Worm (Caenorhabditis elegans) whole organism, young adult: ENCODE results near the gene C31C9.9.

ENCODE experiments used
- B0035.1 ChIP-seq: sonication (generic microtip); optimal IDR thresholded peaks from 2 replicates; lab custom pipeline; 2016; ENCODE audit warnings: missing genetic modification characterization, mild to moderate bottlenecking, missing compliant biosample characterization, missing genotype, missing genetic modification reagents
- C17E4.6 ChIP-seq: fragments of 200-800 bp; sonication (Bioruptor generic); IDR thresholded peaks from 2 replicates; pipeline ENCODE4 v1.3.6; 2022; ENCODE audit warnings: missing genetic modification reagents, missing genetic modification characterization, missing compliant biosample characterization
- F22D6.2 ChIP-seq: sonication (generic microtip); optimal IDR thresholded peaks from 2 replicates; lab custom pipeline; 2016; ENCODE audit warnings: mild to moderate bottlenecking, missing genetic modification characterization, missing compliant biosample characterization
- F33H1.4 ChIP-seq: fragments of 200-800 bp; sonication (Bioruptor generic); IDR thresholded peaks from 2 replicates; pipeline ENCODE4 v1.3.6; 2022; ENCODE audit warnings: missing genetic modification reagents, missing genetic modification characterization, missing compliant biosample characterization
- F39B2.1 ChIP-seq: fragments of 200-800 bp; sonication (Bioruptor generic); IDR thresholded peaks from 2 replicates; pipeline ENCODE4 v1.3.6; 2022; ENCODE audit warnings: missing genetic modification reagents, missing genetic modification characterization, missing compliant biosample characterization
- K11D2.4 ChIP-seq: fragments of 200-800 bp; sonication (Bioruptor generic); IDR thresholded peaks from 2 replicates; pipeline ENCODE4 v1.3.6; 2022; ENCODE audit warnings: missing genetic modification reagents, missing genetic modification characterization, missing compliant biosample characterization
- T07F8.4 ChIP-seq: sonication (generic microtip); optimal IDR thresholded peaks from 2 replicates; lab custom pipeline; 2016; ENCODE audit warnings: mild to moderate bottlenecking, missing genetic modification characterization, moderate library complexity, missing compliant biosample characterization
- Y79H2A.3 ChIP-seq: fragments of 200-800 bp; sonication (Bioruptor generic); conservative IDR thresholded peaks from 2 replicates; pipeline ENCODE4 v1.3.6; 2022; ENCODE audit warnings: missing genetic modification reagents, missing genetic modification characterization, missing compliant biosample characterization
- akir-1 ChIP-seq: fragments of 200-800 bp; sonication (Bioruptor generic); optimal IDR thresholded peaks from 2 replicates; lab custom pipeline; 2018; ENCODE audit warnings: mild to moderate bottlenecking, missing genetic modification characterization, moderate library complexity, missing compliant biosample characterization
- ama-1 ChIP-seq, 3 experiments: fragments of 150-350 bp in 1 of 3; sonication (generic microtip) in 2 of 3; optimal IDR thresholded peaks; 2 replicates each; lab custom pipeline; 2014 to 2018; ENCODE audit warnings: missing biosample characterization in 2 of 3, missing genetic modification characterization in 2 of 3, missing genetic modification reagents in 2 of 3
- atf-7 ChIP-seq: sonication (generic microtip); optimal IDR thresholded peaks from 2 replicates; lab custom pipeline; 2017; ENCODE audit warnings: mild to moderate bottlenecking, missing genetic modification characterization, missing compliant biosample characterization
- athp-1 ChIP-seq: sonication (generic microtip); optimal IDR thresholded peaks from 2 replicates; lab custom pipeline; 2017; ENCODE audit warnings: mild to moderate bottlenecking, missing genetic modification characterization, missing compliant biosample characterization
- attf-6 ChIP-seq: fragments of 200-800 bp; sonication (Bioruptor generic); IDR thresholded peaks from 2 replicates; pipeline ENCODE4 v1.3.6; 2022; ENCODE audit warnings: missing genetic modification reagents, missing genetic modification characterization, missing compliant biosample characterization
- bed-1 ChIP-seq: fragments of 200-800 bp; sonication (Bioruptor generic); IDR thresholded peaks from 2 replicates; pipeline ENCODE4 v1.3.6; 2022; ENCODE audit warnings: missing genetic modification reagents, missing genetic modification characterization, missing compliant biosample characterization
- bed-2 ChIP-seq: fragments of 200-800 bp; sonication (Bioruptor generic); IDR thresholded peaks from 2 replicates; pipeline ENCODE4 v1.3.6; 2022; ENCODE audit warnings: missing genetic modification reagents, missing genetic modification characterization, missing compliant biosample characterization
- ceh-100 ChIP-seq: fragments of 200-800 bp; sonication (Bioruptor generic); IDR thresholded peaks from 2 replicates; pipeline ENCODE4 v1.3.6; 2022; ENCODE audit warnings: missing genetic modification reagents, missing genetic modification characterization, missing compliant biosample characterization
- die-1 ChIP-seq: sonication (generic microtip); optimal IDR thresholded peaks from 2 replicates; lab custom pipeline; 2016; ENCODE audit warnings: missing genotype, mild to moderate bottlenecking, missing genetic modification characterization, missing compliant biosample characterization
- dpl-1 ChIP-seq: fragments of 150-350 bp; optimal IDR thresholded peaks from 2 replicates; lab custom pipeline; 2014; ENCODE audit warnings: missing biosample characterization, missing genetic modification reagents, missing genetic modification characterization
- efl-1 ChIP-seq: fragments of 150-350 bp; optimal IDR thresholded peaks from 2 replicates; lab custom pipeline; 2014; ENCODE audit warnings: missing biosample characterization, missing genetic modification reagents, missing genetic modification characterization
- him-1 ChIP-seq: sonication (generic microtip); optimal IDR thresholded peaks from 2 replicates; lab custom pipeline; 2016; ENCODE audit warnings: missing genotype, missing genetic modification reagents, missing genetic modification characterization, missing compliant biosample characterization
- hmg-20 ChIP-seq: fragments of 200-800 bp; sonication (Bioruptor generic); IDR thresholded peaks from 2 replicates; pipeline ENCODE4 v1.3.6; 2022; ENCODE audit warnings: missing genetic modification reagents, missing genetic modification characterization, missing compliant biosample characterization
- hrde-1 ChIP-seq: sonication (generic microtip); optimal IDR thresholded peaks from 2 replicates; lab custom pipeline; 2016; ENCODE audit warnings: missing genetic modification characterization, mild to moderate bottlenecking, missing compliant biosample characterization, moderate library complexity, missing genotype, missing genetic modification reagents, borderline replicate concordance
- hsf-1 ChIP-seq: fragments of 200-800 bp; sonication (Bioruptor generic); IDR thresholded peaks from 2 replicates; pipeline ENCODE4 v1.3.6; 2022; ENCODE audit warnings: missing genetic modification reagents, missing genetic modification characterization, missing compliant biosample characterization
- lin-35 ChIP-seq, 3 experiments: fragments of 150-350 bp in 2 of 3; sonication (generic microtip) in 1 of 3; optimal IDR thresholded peaks; 2 replicates each; lab custom pipeline; 2014 to 2018; ENCODE audit warnings: missing biosample characterization in 3 of 3, missing genetic modification characterization in 3 of 3, missing genetic modification reagents in 3 of 3
- lsy-27 ChIP-seq: sonication (generic microtip); optimal IDR thresholded peaks from 2 replicates; lab custom pipeline; 2017; ENCODE audit warnings: missing genetic modification characterization, mild to moderate bottlenecking, missing compliant biosample characterization, antibody characterized with exemption, missing genotype, borderline replicate concordance; ENCODE audit not compliant: insufficient read depth
- madf-3 ChIP-seq: fragments of 200-800 bp; sonication (Bioruptor generic); IDR thresholded peaks from 2 replicates; pipeline ENCODE4 v1.3.6; 2022; ENCODE audit warnings: missing genetic modification reagents, missing genetic modification characterization, missing compliant biosample characterization
- madf-6 ChIP-seq: fragments of 200-800 bp; sonication (Bioruptor generic); IDR thresholded peaks from 2 replicates; pipeline ENCODE4 v1.3.6; 2022; ENCODE audit warnings: missing genetic modification reagents, missing genetic modification characterization, missing compliant biosample characterization
- madf-8 ChIP-seq: fragments of 200-800 bp; sonication (Bioruptor generic); conservative IDR thresholded peaks from 2 replicates; pipeline ENCODE4 v1.3.6; 2022; ENCODE audit warnings: missing genetic modification reagents, missing genetic modification characterization, missing compliant biosample characterization
- nhr-179 ChIP-seq: sonication (generic microtip); optimal IDR thresholded peaks from 2 replicates; lab custom pipeline; 2016; ENCODE audit warnings: mild to moderate bottlenecking, missing genetic modification characterization, missing compliant biosample characterization
- nhr-80 ChIP-seq: sonication (generic microtip); optimal IDR thresholded peaks from 2 replicates; lab custom pipeline; 2016; ENCODE audit warnings: missing genetic modification characterization, missing compliant biosample characterization
- rcor-1 ChIP-seq: fragments of 200-800 bp; sonication (Bioruptor generic); IDR thresholded peaks from 2 replicates; pipeline ENCODE4 v1.3.6; 2022; ENCODE audit warnings: missing genetic modification reagents, missing genetic modification characterization, missing compliant biosample characterization
- sdz-38 ChIP-seq: sonication (generic microtip); optimal IDR thresholded peaks from 2 replicates; lab custom pipeline; 2016; ENCODE audit warnings: missing genotype, missing genetic modification characterization, missing compliant biosample characterization
- snpc-1.3 ChIP-seq: sonication (generic microtip); optimal IDR thresholded peaks from 2 replicates; lab custom pipeline; 2017; ENCODE audit warnings: missing genetic modification characterization, mild to moderate bottlenecking, missing compliant biosample characterization, antibody characterized with exemption, moderate library complexity, missing genotype, missing genetic modification reagents; ENCODE audit not compliant: insufficient read depth
- snpc-3.4 ChIP-seq: sonication (generic microtip); optimal IDR thresholded peaks from 2 replicates; lab custom pipeline; 2017; ENCODE audit warnings: missing genetic modification characterization, mild to moderate bottlenecking, missing compliant biosample characterization, antibody characterized with exemption, moderate library complexity, missing genotype, missing genetic modification reagents
- tbx-9 ChIP-seq: sonication (generic microtip); optimal IDR thresholded peaks from 2 replicates; lab custom pipeline; 2016; ENCODE audit warnings: borderline replicate concordance, missing genetic modification characterization, inconsistent platforms, missing compliant biosample characterization
- tlf-1 ChIP-seq: fragments of 200-800 bp; sonication (Bioruptor generic); optimal IDR thresholded peaks from 2 replicates; lab custom pipeline; 2018; ENCODE audit warnings: mild to moderate bottlenecking, missing genetic modification characterization, missing compliant biosample characterization
- xnd-1 ChIP-seq: sonication (generic microtip); optimal IDR thresholded peaks from 2 replicates; lab custom pipeline; 2016; ENCODE audit warnings: missing genotype, missing genetic modification reagents, missing genetic modification characterization, missing compliant biosample characterization
- ztf-22 ChIP-seq: fragments of 200-800 bp; sonication (Bioruptor generic); optimal IDR thresholded peaks from 2 replicates; lab custom pipeline; 2018; ENCODE audit warnings: mild to moderate bottlenecking, missing genetic modification characterization, moderate library complexity, missing compliant biosample characterization
- ztf-25 ChIP-seq: fragments of 200-800 bp; sonication (Bioruptor generic); IDR thresholded peaks from 2 replicates; pipeline ENCODE4 v1.3.6; 2022; ENCODE audit warnings: missing genetic modification reagents, missing genetic modification characterization, missing compliant biosample characterization
- ztf-28 ChIP-seq: fragments of 200-800 bp; sonication (Bioruptor generic); IDR thresholded peaks from 2 replicates; pipeline ENCODE4 v1.3.6; 2022; ENCODE audit warnings: missing genetic modification reagents, missing genetic modification characterization, missing compliant biosample characterization

C31C9.9 gene

ce11 chrII:13616000-13616399 lies 38.8 kb upstream of the C31C9.9 start, which contains the start of gene gst-14:
TSS of gene gst-14 (minus strand) at chrII:13616100.
- no peak for TF ChIP-seq F33H1.4 (GFP tag; lab: Robert Waterston, UW)
- no peak for TF ChIP-seq bed-1 (GFP tag; lab: Robert Waterston, UW)
- TF ChIP-seq B0035.1 = no peak
- TF ChIP-seq ceh-100 (GFP tag; lab: Robert Waterston, UW) = no peak
- TF ChIP-seq tlf-1 (GFP tag; lab: Kevin White, UChicago) = no peak
- TF ChIP-seq K11D2.4 (GFP tag; lab: Robert Waterston, UW) = no peak
- TF ChIP-seq bed-2 = no peak
- TF ChIP-seq snpc-3.4 (tag; lab: Kevin White, UChicago) = no peak
- TF ChIP-seq him-1 = no peak
- TF ChIP-seq hmg-20 (GFP tag; lab: Robert Waterston, UW) = no peak
- no peak for TF ChIP-seq madf-3 (GFP tag; lab: Robert Waterston, UW)
- no peak for TF ChIP-seq ztf-28 (GFP tag; lab: Robert Waterston, UW)
- no peak for TF ChIP-seq F22D6.2 (tag; lab: Kevin White, UChicago)
- TF ChIP-seq, all 124 proteins: peak for 0

ce11 chrII:13617808-13618207 lies 37.0 kb upstream of the C31C9.9 start, which contains the start of gene gst-12:
TSS of gene gst-12 (minus strand) at chrII:13618061.
- TF ChIP-seq T07F8.4 (tag; lab: Kevin White, UChicago) (no peak), madf-6 (no peak), Y79H2A.3 (GFP tag; lab: Robert Waterston, UW) (no peak), ztf-22 (GFP tag; lab: Kevin White, UChicago) (no peak), ama-1 (optimal IDR thresholded peaks at IDR 0.05; lab: Kevin White, UChicago) (no peak), ama-1 (GFP tag; optimal IDR thresholded peaks at IDR 0.05; lab: Kevin White, UChicago) (no peak), tbx-9 (no peak), C17E4.6 (no peak), die-1 (tag; lab: Kevin White, UChicago) (no peak), hmg-20 (GFP tag; lab: Robert Waterston, UW) (no peak), atf-7 (no peak), dpl-1 (GFP tag; lab: Kevin White, UChicago) (no peak), ztf-25 (no peak), lin-35 (GFP tag; optimal IDR thresholded peaks at IDR 0.05; lab: Kevin White, UChicago) (no peak), hsf-1 (GFP tag; lab: Robert Waterston, UW) (no peak), akir-1 (GFP tag; lab: Kevin White, UChicago) (no peak), attf-6 (no peak), sdz-38 (no peak), nhr-179 (tag; lab: Kevin White, UChicago) (no peak)
- TF ChIP-seq, all 124 proteins: peak for 0

ce11 chrII:13622179-13622578 lies 32.6 kb upstream of the C31C9.9 start:
- TF ChIP-seq madf-8 (GFP tag; lab: Robert Waterston, UW) (0 out of 2 replicates have a peak, but pooled peaks have one; percentile 13), madf-6 (peak; percentile 67), F33H1.4 (GFP tag; lab: Robert Waterston, UW) (peak; percentile 71)

- TF ChIP-seq athp-1 (tag; lab: Kevin White, UChicago) (no peak), F39B2.1 (GFP tag; lab: Robert Waterston, UW) (no peak), xnd-1 (no peak), snpc-1.3 (tag; lab: Kevin White, UChicago) (no peak), hrde-1 (no peak), tbx-9 (no peak), efl-1 (GFP tag; lab: Kevin White, UChicago) (no peak), rcor-1 (no peak), bed-1 (GFP tag; lab: Robert Waterston, UW) (no peak), F33H1.4 (GFP tag; lab: Robert Waterston, UW) (no peak), nhr-80 (tag; lab: Kevin White, UChicago) (no peak), lsy-27 (tag; lab: Kevin White, UChicago) (no peak)
Observed at ce11 chrII:13624330-13624729, 30.5 kb upstream of the C31C9.9 start, which contains the start of gene gst-16. TSS of gene gst-16 (minus strand) at chrII:13624440.
